Worm (Caenorhabditis elegans) whole organism, L2 larva: ENCODE data around the gene sto-5.

ENCODE experiments used
- blmp-1 ChIP-seq: sonication (generic microtip); optimal IDR thresholded peaks from 2 replicates; lab custom pipeline; 2017; ENCODE audit warnings: missing genetic modification characterization, mild to moderate bottlenecking, missing compliant biosample characterization, antibody characterized with exemption, moderate library complexity; ENCODE audit not compliant: insufficient read depth
- mab-5 ChIP-seq: fragments of 150-350 bp; optimal IDR thresholded peaks from 2 replicates; lab custom pipeline; 2014; ENCODE audit warnings: missing biosample characterization, missing genetic modification characterization
- zag-1 ChIP-seq: fragments of 150-350 bp; optimal IDR thresholded peaks from 2 replicates; lab custom pipeline; 2014; ENCODE audit warnings: missing biosample characterization, missing genetic modification characterization

DNA sequence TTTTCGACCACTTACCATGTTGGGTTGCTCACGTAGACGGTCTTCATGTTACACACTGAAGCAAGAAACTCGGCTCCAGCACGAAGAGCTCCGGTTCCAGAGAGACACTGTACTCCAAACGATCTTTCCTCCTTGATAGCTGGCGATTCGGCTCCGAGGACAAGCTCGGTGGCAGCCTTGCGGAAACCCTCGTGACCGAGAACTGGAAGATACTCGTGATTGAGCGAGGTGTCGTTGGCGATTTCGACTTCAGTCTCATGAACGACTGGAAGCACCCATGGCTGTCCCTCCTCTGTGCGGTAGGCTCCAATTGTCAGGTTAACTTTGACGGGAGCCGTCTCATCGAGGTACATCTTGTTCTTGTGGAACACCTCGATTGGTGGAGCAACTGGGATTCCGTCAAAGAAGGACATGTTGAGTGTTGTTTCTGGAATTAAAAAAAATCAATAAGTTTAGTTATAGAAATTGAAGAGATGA, 32.5 kb downstream of the sto-5 start, which contains the start of gene got-1.2:
- TF ChIP-seq blmp-1 (tag; lab: Kevin White, UChicago) (no peak), zag-1 (tag; lab: Kevin White, UChicago) (no peak), mab-5 (tag; lab: Kevin White, UChicago) (no peak)
